Worm (Caenorhabditis elegans) whole organism, mixed stage, embryonic: ENCODE measurements around the gene C18D11.7.

ENCODE experiments used
- bed-3 ChIP-seq: fragments of 200-800 bp; sonication (Bioruptor generic); optimal IDR thresholded peaks from 3 replicates; lab custom pipeline; 2018; ENCODE audit warnings: mild to moderate bottlenecking, missing genetic modification characterization, moderate library complexity, missing compliant biosample characterization
- elt-3 ChIP-seq: fragments of 150-350 bp; optimal IDR thresholded peaks from 2 replicates; lab custom pipeline; 2014; ENCODE audit warnings: missing biosample characterization, missing genetic modification characterization
- mab-5 ChIP-seq: fragments of 150-350 bp; optimal IDR thresholded peaks from 2 replicates; lab custom pipeline; 2014; ENCODE audit warnings: missing biosample characterization, missing genetic modification characterization
- nhr-28 ChIP-seq: fragments of 150-350 bp; optimal IDR thresholded peaks from 2 replicates; lab custom pipeline; 2014; ENCODE audit warnings: missing biosample characterization, missing genetic modification characterization
- unc-62 ChIP-seq: fragments of 150-350 bp; optimal IDR thresholded peaks from 2 replicates; lab custom pipeline; 2014; ENCODE audit warnings: missing biosample characterization, missing genetic modification reagents, missing genetic modification characterization

DNA sequence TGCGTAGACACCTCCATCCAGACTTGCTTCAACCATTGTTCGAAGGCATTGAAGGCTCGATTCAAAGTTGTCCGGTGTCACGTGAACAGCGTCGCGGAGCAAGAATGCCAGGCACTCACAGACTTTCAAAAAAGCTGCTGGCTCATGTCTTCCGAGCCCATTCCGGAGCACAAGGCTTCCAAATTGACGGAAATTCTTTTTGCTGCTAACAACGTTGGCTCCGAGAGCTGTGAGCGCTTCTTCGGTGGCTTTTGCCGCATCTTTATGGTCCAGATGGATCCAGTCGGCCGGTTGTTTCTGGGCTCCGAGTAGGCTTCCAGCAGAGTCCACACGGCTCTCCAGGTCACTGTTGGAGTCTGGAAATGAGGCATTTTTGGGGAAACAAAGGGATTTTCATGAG is 48.7 kb downstream of the C18D11.7 start:
- TF ChIP-seq elt-3, result no peak
- TF ChIP-seq nhr-28 (tag; lab: Kevin White, UChicago), result no peak
- TF ChIP-seq bed-3 (GFP tag; lab: Kevin White, UChicago), result no peak
- TF ChIP-seq mab-5, result no peak
- no peak for TF ChIP-seq unc-62 (GFP tag; lab: Kevin White, UChicago)
